Worm (Caenorhabditis elegans): Measurements from ENCODE around the gene B0286.1.

ce11 chrII:4355217-4355616, 23.1 kb upstream of the B0286.1 start, which contains the start of the genes H20J04.7 and H20J04.1:
- TF ChIP-seq ama-1 (optimal IDR thresholded peaks at IDR 0.05) (no peak), pat-9 (tag; optimal IDR thresholded peaks at IDR 0.05) (no peak), K02D7.2 (tag; optimal IDR thresholded peaks at IDR 0.05) (no peak), C08G9.2 (tag; optimal IDR thresholded peaks at IDR 0.05) (no peak), ceh-22 (tag; optimal IDR thresholded peaks at IDR 0.05) (no peak)
